Worm (Caenorhabditis elegans) whole organism, L4/young adult: ENCODE measurements around the gene set-30.

Experiments
- W03F9.2 ChIP-seq: fragments of 150-350 bp; optimal IDR thresholded peaks from 2 replicates; lab custom pipeline; 2014; ENCODE audit warnings: missing biosample characterization, missing genetic modification characterization
- him-1 ChIP-seq: sonication (generic microtip); optimal IDR thresholded peaks from 2 replicates; lab custom pipeline; 2016; ENCODE audit warnings: missing genotype, missing genetic modification reagents, missing genetic modification characterization, missing compliant biosample characterization

DNA sequence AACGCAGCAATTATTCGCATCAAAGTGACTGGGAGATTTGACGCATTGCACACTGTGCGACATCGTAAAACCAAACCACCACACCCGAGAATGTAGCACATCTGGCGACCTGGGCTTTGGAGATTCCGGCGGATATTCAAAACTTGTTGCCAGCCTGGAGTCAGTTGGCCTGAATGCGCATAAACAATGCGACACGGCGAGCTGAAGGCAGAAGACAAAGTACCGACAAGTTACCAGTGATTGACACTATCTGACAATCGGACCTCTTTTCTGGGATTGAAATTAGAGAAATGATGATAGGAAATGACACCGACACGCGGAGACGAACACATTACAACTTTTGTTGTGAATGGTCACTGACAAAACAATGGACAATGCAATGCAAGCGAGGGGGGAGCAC is 39.7 kb downstream of the set-30 start:
- TF ChIP-seq him-1, result no peak
- TF ChIP-seq W03F9.2, result no peak
